Fruit fly (Drosophila melanogaster) whole organism, embryonic: ENCODE measurements around the gene CG15543.

ENCODE experiments used
- Antp ChIP-seq: fragments of 200-800 bp; sonication (Bioruptor generic); optimal IDR thresholded peaks from 3 replicates; lab custom pipeline; 2016; ENCODE audit warnings: missing biosample characterization, missing genetic modification characterization
- CG10321 ChIP-seq: fragments of 200-800 bp; sonication (Bioruptor generic); IDR thresholded peaks from 2 replicates; pipeline ENCODE4 v1.3.6; 2022; ENCODE audit warnings: missing biosample characterization, missing genetic modification characterization
- CG11504 ChIP-seq: fragments of 200-800 bp; sonication (Bioruptor generic); optimal IDR thresholded peaks from 3 replicates; lab custom pipeline; 2019; ENCODE audit warnings: missing biosample characterization, mild to moderate bottlenecking, missing genetic modification characterization, moderate library complexity
- CG12744 ChIP-seq: fragments of 200-800 bp; sonication (Bioruptor generic); optimal IDR thresholded peaks from 2 replicates; lab custom pipeline; 2016; ENCODE audit warnings: missing biosample characterization, missing genetic modification characterization
- CG13123 ChIP-seq: fragments of 200-800 bp; sonication (Bioruptor generic); optimal IDR thresholded peaks from 2 replicates; lab custom pipeline; 2016; ENCODE audit warnings: missing biosample characterization, missing genetic modification characterization
- CG13296 ChIP-seq: fragments of 200-800 bp; sonication (Bioruptor generic); optimal IDR thresholded peaks from 3 replicates; lab custom pipeline; 2018; ENCODE audit warnings: missing biosample characterization, mild to moderate bottlenecking, missing genetic modification characterization
- CG14860 ChIP-seq: fragments of 200-800 bp; sonication (Bioruptor generic); IDR thresholded peaks from 3 replicates; pipeline ENCODE4 v1.3.6; 2022; ENCODE audit warnings: missing biosample characterization, missing genetic modification characterization; ENCODE audit not compliant: partially characterized antibody
- CG1602 ChIP-seq: fragments of 200-800 bp; sonication (Bioruptor generic); optimal IDR thresholded peaks from 3 replicates; lab custom pipeline; 2016; ENCODE audit warnings: missing biosample characterization, missing genetic modification characterization
- CG1603 ChIP-seq: fragments of 200-800 bp; sonication (Bioruptor generic); optimal IDR thresholded peaks from 2 replicates; lab custom pipeline; 2019; ENCODE audit warnings: missing biosample characterization, mild to moderate bottlenecking, missing genetic modification characterization, moderate library complexity
- CG1792 ChIP-seq: fragments of 200-800 bp; sonication (Bioruptor generic); optimal IDR thresholded peaks from 2 replicates; lab custom pipeline; 2016; ENCODE audit warnings: missing biosample characterization, missing genetic modification characterization
- CG2678 ChIP-seq: fragments of 200-800 bp; sonication (Bioruptor generic); optimal IDR thresholded peaks from 3 replicates; lab custom pipeline; 2019; ENCODE audit warnings: missing biosample characterization, mild to moderate bottlenecking, missing genetic modification characterization, moderate library complexity
- CG30403 ChIP-seq: fragments of 200-800 bp; sonication (Bioruptor generic); optimal IDR thresholded peaks from 3 replicates; lab custom pipeline; 2016; ENCODE audit warnings: missing biosample characterization, missing genetic modification characterization
- CG31388 ChIP-seq: fragments of 200-800 bp; sonication (Bioruptor generic); optimal IDR thresholded peaks from 2 replicates; lab custom pipeline; 2016; ENCODE audit warnings: missing biosample characterization, missing genetic modification characterization
- CG43689 ChIP-seq: fragments of 200-800 bp; sonication (Bioruptor generic); IDR thresholded peaks from 2 replicates; pipeline ENCODE4 v1.3.6; 2022; ENCODE audit warnings: missing biosample characterization, missing genetic modification characterization
- CG6654 ChIP-seq: fragments of 200-800 bp; sonication (Bioruptor generic); optimal IDR thresholded peaks from 2 replicates; lab custom pipeline; 2017; ENCODE audit warnings: missing biosample characterization, mild to moderate bottlenecking, missing genetic modification characterization
- CG7839 ChIP-seq: fragments of 200-800 bp; sonication (Bioruptor generic); optimal IDR thresholded peaks from 3 replicates; lab custom pipeline; 2018; ENCODE audit warnings: missing biosample characterization, mild to moderate bottlenecking, missing genetic modification characterization, moderate library complexity
- CG8478 ChIP-seq: fragments of >200 bp; optimal IDR thresholded peaks from 2 replicates; lab custom pipeline; 2018
- CG9797 ChIP-seq: fragments of 200-800 bp; sonication (Bioruptor generic); optimal IDR thresholded peaks from 3 replicates; lab custom pipeline; 2018; ENCODE audit warnings: missing biosample characterization, mild to moderate bottlenecking, missing genetic modification characterization
- Doc3 ChIP-seq: fragments of 200-800 bp; sonication (Bioruptor generic); IDR thresholded peaks from 3 replicates; pipeline ENCODE4 v1.3.6; 2022; ENCODE audit warnings: missing biosample characterization, missing genetic modification characterization; ENCODE audit not compliant: partially characterized antibody
- Fer3 ChIP-seq: fragments of 200-800 bp; sonication (Bioruptor generic); optimal IDR thresholded peaks from 2 replicates; lab custom pipeline; 2018; ENCODE audit warnings: missing biosample characterization, mild to moderate bottlenecking, missing genetic modification characterization, moderate library complexity
- Hmr ChIP-seq: fragments of 200-800 bp; sonication (Bioruptor generic); optimal IDR thresholded peaks from 3 replicates; lab custom pipeline; 2017; ENCODE audit warnings: mild to moderate bottlenecking, missing biosample characterization, missing genetic modification reagents, missing genetic modification characterization
- Hr3 ChIP-seq: fragments of 200-800 bp; sonication (Bioruptor generic); optimal IDR thresholded peaks from 3 replicates; lab custom pipeline; 2016; ENCODE audit warnings: missing biosample characterization, missing genetic modification characterization
- Hr51 ChIP-seq, 2 experiments: fragments of 200-800 bp; sonication (Bioruptor generic); optimal IDR thresholded peaks; 2 replicates in 1 of 2; 3 replicates in 1 of 2; lab custom pipeline; 2016 to 2018; ENCODE audit warnings: missing biosample characterization in 2 of 2, missing genetic modification characterization in 2 of 2, mild to moderate bottlenecking in 1 of 2, moderate library complexity in 1 of 2
- Nf-YB ChIP-seq: fragments of 200-800 bp; sonication (Bioruptor generic); optimal IDR thresholded peaks from 3 replicates; lab custom pipeline; 2019; ENCODE audit warnings: missing biosample characterization, mild to moderate bottlenecking, missing genetic modification characterization, moderate library complexity
- Optix ChIP-seq: fragments of 200-800 bp; sonication (Bioruptor generic); IDR thresholded peaks from 3 replicates; pipeline ENCODE4 v1.3.6; 2022; ENCODE audit warnings: missing biosample characterization, missing genetic modification characterization
- PHDP ChIP-seq: fragments of 200-800 bp; sonication (Bioruptor generic); optimal IDR thresholded peaks from 3 replicates; lab custom pipeline; 2018; ENCODE audit warnings: missing biosample characterization, mild to moderate bottlenecking, missing genetic modification characterization, moderate library complexity
- Ptx1 ChIP-seq: fragments of 200-800 bp; sonication (Bioruptor generic); IDR thresholded peaks from 2 replicates; pipeline ENCODE4 v1.3.6; 2022; ENCODE audit warnings: missing biosample characterization, missing genetic modification characterization
- Sin3A ChIP-seq: fragments of >200 bp; optimal IDR thresholded peaks from 2 replicates; lab custom pipeline; 2018
- Sox102F ChIP-seq: fragments of 200-800 bp; sonication (Bioruptor generic); optimal IDR thresholded peaks from 2 replicates; lab custom pipeline; 2018; ENCODE audit warnings: missing biosample characterization, mild to moderate bottlenecking, missing genetic modification characterization, moderate library complexity
- bsh ChIP-seq, 2 experiments: fragments of 200-800 bp; sonication (Bioruptor generic); optimal IDR thresholded peaks; 2 replicates each; lab custom pipeline; 2017 to 2018; ENCODE audit warnings: mild to moderate bottlenecking in 2 of 2, missing biosample characterization in 2 of 2, missing genetic modification characterization in 2 of 2, moderate library complexity in 1 of 2
- dan ChIP-seq: fragments of 200-800 bp; sonication (Bioruptor generic); IDR thresholded peaks from 2 replicates; pipeline ENCODE4 v1.3.6; 2022; ENCODE audit warnings: missing biosample characterization, missing genetic modification characterization
- dmrt11E ChIP-seq: fragments of 200-800 bp; sonication (Bioruptor generic); optimal IDR thresholded peaks from 3 replicates; lab custom pipeline; 2018; ENCODE audit warnings: missing biosample characterization, mild to moderate bottlenecking, missing genetic modification characterization, moderate library complexity
- dysf ChIP-seq: fragments of 200-800 bp; sonication (Bioruptor generic); IDR thresholded peaks from 3 replicates; pipeline ENCODE4 v1.3.6; 2022; ENCODE audit warnings: missing biosample characterization, missing genetic modification characterization
- en ChIP-seq: fragments of 200-800 bp; sonication (Bioruptor generic); optimal IDR thresholded peaks from 2 replicates; lab custom pipeline; 2016; ENCODE audit warnings: missing biosample characterization, missing genetic modification characterization
- grn ChIP-seq: fragments of 200-800 bp; sonication (Bioruptor generic); optimal IDR thresholded peaks from 3 replicates; lab custom pipeline; 2017; ENCODE audit warnings: missing biosample characterization, missing genetic modification characterization
- jigr1 ChIP-seq: fragments of 200-800 bp; sonication (Bioruptor generic); IDR thresholded peaks from 3 replicates; pipeline ENCODE4 v1.3.6; 2022; ENCODE audit warnings: missing biosample characterization, missing genetic modification characterization
- lmd ChIP-seq: fragments of 200-800 bp; sonication (Bioruptor generic); IDR thresholded peaks from 2 replicates; pipeline ENCODE4 v1.3.6; 2022; ENCODE audit warnings: missing biosample characterization, missing genetic modification characterization
- mld ChIP-seq: fragments of 200-800 bp; sonication (Bioruptor generic); IDR thresholded peaks from 3 replicates; pipeline ENCODE4 v1.3.6; 2022; ENCODE audit warnings: missing biosample characterization, missing genetic modification characterization; ENCODE audit not compliant: partially characterized antibody
- nmo ChIP-seq: fragments of 200-800 bp; sonication (Bioruptor generic); optimal IDR thresholded peaks from 2 replicates; lab custom pipeline; 2018; ENCODE audit warnings: missing biosample characterization, mild to moderate bottlenecking, missing genetic modification characterization, moderate library complexity
- peb ChIP-seq: fragments of 200-800 bp; sonication (Bioruptor generic); IDR thresholded peaks from 2 replicates; pipeline ENCODE4 v1.3.6; 2022; ENCODE audit warnings: missing biosample characterization, missing genetic modification characterization
- prd ChIP-seq, 3 experiments: fragments of >200 bp in 2 of 3; fragments of 200-800 bp in 1 of 3; sonication (Bioruptor generic) in 1 of 3; optimal IDR thresholded peaks in 2 of 3; IDR thresholded peaks in 1 of 3; 2 replicates in 2 of 3; 3 replicates in 1 of 3; pipeline versions ENCODE4 v1.3.6 to Lab custom; 2017 to 2022; ENCODE audit warnings: missing biosample characterization in 1 of 3, missing genetic modification characterization in 1 of 3
- row ChIP-seq: fragments of 200-800 bp; sonication (Bioruptor generic); IDR thresholded peaks from 3 replicates; pipeline ENCODE4 v1.3.6; 2022; ENCODE audit warnings: missing biosample characterization, missing genetic modification characterization
- sens ChIP-seq: fragments of 200-800 bp; sonication (Bioruptor generic); peaks from one replicate; lab custom pipeline; 2016; ENCODE audit warnings: missing biosample characterization, missing genetic modification characterization
- sisA ChIP-seq: fragments of 200-800 bp; sonication (Bioruptor generic); IDR thresholded peaks from 2 replicates; pipeline ENCODE4 v1.3.6; 2022; ENCODE audit warnings: missing biosample characterization, missing genetic modification characterization
- sob ChIP-seq: fragments of 200-800 bp; sonication (Bioruptor generic); IDR thresholded peaks from 2 replicates; pipeline ENCODE4 v1.3.6; 2022; ENCODE audit warnings: missing biosample characterization, missing genetic modification characterization
- trh ChIP-seq: fragments of 200-800 bp; sonication (Bioruptor generic); optimal IDR thresholded peaks from 2 replicates; lab custom pipeline; 2016; ENCODE audit warnings: missing biosample characterization, missing genetic modification characterization
- unpg ChIP-seq: fragments of 200-800 bp; sonication (Bioruptor generic); optimal IDR thresholded peaks from 3 replicates; lab custom pipeline; 2018; ENCODE audit warnings: missing biosample characterization, mild to moderate bottlenecking, missing genetic modification characterization, moderate library complexity
- wor ChIP-seq: fragments of 200-800 bp; sonication (Bioruptor generic); IDR thresholded peaks from 2 replicates; pipeline ENCODE4 v1.3.6; 2022; ENCODE audit warnings: missing biosample characterization, missing genetic modification characterization
- zfh1 ChIP-seq: fragments of 200-800 bp; sonication (Bioruptor generic); IDR thresholded peaks from 3 replicates; pipeline ENCODE4 v1.3.6; 2022; ENCODE audit warnings: missing biosample characterization, missing genetic modification characterization

Gene CG15543

dm6 chr3R:30725787-30726186 lies 16.9 kb upstream of the CG15543 start, which contains the start of gene eIF4H2:
TSS of gene eIF4H2 (plus strand) at chr3R:30726087.
- TF ChIP-seq peb (no peak), CG10321 (GFP tag; lab: Robert Waterston, UW) (no peak)

- TF ChIP-seq CG30403 (GFP tag; lab: Kevin White, UChicago) (peak; percentile 32), Sin3A (lab: Kevin White, UChicago) (no peak), CG14860 (no peak), unpg (peak; percentile 34), dysf (GFP tag; lab: Robert Waterston, UW) (peak; percentile 27; the same call in 2 of the 3 replicates), Hr3 (GFP tag; lab: Kevin White, UChicago) (no peak), Optix (GFP tag; lab: Robert Waterston, UW) (peak; percentile 36; the same call in 1 of the 3 replicates), sob (GFP tag; lab: Robert Waterston, UW) (no peak), Antp (GFP tag; lab: Kevin White, UChicago) (peak; percentile 38), dmrt11E (peak; percentile 5), mld (GFP tag; lab: Robert Waterston, UW) (no peak), Ptx1 (0 out of 2 replicates have a peak, but pooled peaks have one; percentile 25), CG31388 (no peak), CG8478 (no peak), CG1602 (GFP tag; lab: Kevin White, UChicago) (no peak), bsh (GFP tag; optimal IDR thresholded peaks at IDR 0.05; lab: Kevin White, UChicago) (peak in 1 of 2 experiments; percentile 40), Doc3 (no peak), wor (no peak), Fer3 (tag; lab: Kevin White, UChicago) (no peak), PHDP (tag; lab: Kevin White, UChicago) (peak; percentile 12), jigr1 (GFP tag; lab: Robert Waterston, UW) (no peak), en (GFP tag; lab: Kevin White, UChicago) (no peak), Sox102F (GFP tag; lab: Kevin White, UChicago) (peak; percentile 29), CG9797 (no peak), lmd (GFP tag; lab: Robert Waterston, UW) (peak; percentile 22; the same call in 1 of the 2 replicates), sisA (peak; percentile 41), grn (GFP tag; lab: Kevin White, UChicago) (no peak), CG13296 (GFP tag; lab: Kevin White, UChicago) (no peak), Hmr (no peak), CG1603 (tag; lab: Kevin White, UChicago) (peak; percentile 47), CG11504 (tag; lab: Kevin White, UChicago) (peak; percentile 26), prd (optimal IDR thresholded peaks at IDR 0.05; lab: Kevin White, UChicago) (no peak), prd (GFP tag; IDR thresholded peaks at IDR 0.05; lab: Robert Waterston, UW) (peak; percentile 59; the same call in 2 of the 3 replicates), CG1792 (GFP tag; lab: Kevin White, UChicago) (no peak), sens (peak; percentile 87), CG7839 (tag; lab: Kevin White, UChicago) (peak; percentile 34), Nf-YB (GFP tag; lab: Kevin White, UChicago) (no peak), CG12744 (GFP tag; lab: Kevin White, UChicago) (no peak), zfh1 (GFP tag; lab: Robert Waterston, UW) (peak; percentile 35; the same call in 1 of the 3 replicates), trh (GFP tag; lab: Kevin White, UChicago) (no peak), CG2678 (tag; lab: Kevin White, UChicago) (peak; percentile 21), CG43689 (GFP tag; lab: Robert Waterston, UW) (no peak), CG6654 (GFP tag; lab: Kevin White, UChicago) (no peak), row (GFP tag; lab: Robert Waterston, UW) (peak; percentile 37; the same call in 1 of the 3 replicates), dan (GFP tag; lab: Robert Waterston, UW) (no peak), CG13123 (no peak), Hr51 (GFP tag; optimal IDR thresholded peaks at IDR 0.05; lab: Kevin White, UChicago) (peak in 1 of 2 experiments; percentile 21), nmo (GFP tag; lab: Kevin White, UChicago) (no peak)
Observed at dm6 chr3R:30729013-30729412, 13.7 kb upstream of the CG15543 start.
